Fruit fly (Drosophila melanogaster) whole organism, embryonic: Measurements from ENCODE around the gene MED4.

Source experiments
- Antp ChIP-seq: fragments of 200-800 bp; sonication (Bioruptor generic); optimal IDR thresholded peaks from 3 replicates; lab custom pipeline; 2016; ENCODE audit warnings: missing biosample characterization, missing genetic modification characterization
- Bteb2 ChIP-seq: fragments of 200-800 bp; sonication (Bioruptor generic); optimal IDR thresholded peaks from 2 replicates; lab custom pipeline; 2016; ENCODE audit warnings: missing biosample characterization, missing genetic modification characterization
- CG10267 ChIP-seq: fragments of 200-800 bp; sonication (Bioruptor generic); optimal IDR thresholded peaks from 2 replicates; lab custom pipeline; 2018; ENCODE audit warnings: missing biosample characterization, mild to moderate bottlenecking, missing genetic modification characterization, moderate library complexity
- CG10959 ChIP-seq: fragments of 200-800 bp; sonication (Bioruptor generic); IDR thresholded peaks from 2 replicates; pipeline ENCODE4 v1.3.6; 2022; ENCODE audit warnings: missing biosample characterization, missing genetic modification characterization
- CG10979 ChIP-seq: fragments of 200-800 bp; sonication (Bioruptor generic); optimal IDR thresholded peaks from 2 replicates; lab custom pipeline; 2018; ENCODE audit warnings: missing biosample characterization, mild to moderate bottlenecking, missing genetic modification characterization, moderate library complexity
- CG12155 ChIP-seq: fragments of 200-800 bp; sonication (Bioruptor generic); optimal IDR thresholded peaks from 3 replicates; lab custom pipeline; 2016; ENCODE audit warnings: missing biosample characterization, missing genetic modification characterization
- CG13424 ChIP-seq: fragments of 200-800 bp; sonication (Bioruptor generic); optimal IDR thresholded peaks from 2 replicates; lab custom pipeline; 2019; ENCODE audit warnings: missing biosample characterization, mild to moderate bottlenecking, missing genetic modification characterization, moderate library complexity
- CG13624 ChIP-seq: fragments of 200-800 bp; sonication (Bioruptor generic); optimal IDR thresholded peaks from 2 replicates; lab custom pipeline; 2016; ENCODE audit warnings: missing biosample characterization, missing genetic modification characterization
- CG13894 ChIP-seq: fragments of 200-800 bp; sonication (Bioruptor generic); optimal IDR thresholded peaks from 3 replicates; lab custom pipeline; 2018; ENCODE audit warnings: missing biosample characterization, mild to moderate bottlenecking, missing genetic modification characterization, moderate library complexity
- CG14860 ChIP-seq: fragments of 200-800 bp; sonication (Bioruptor generic); IDR thresholded peaks from 3 replicates; pipeline ENCODE4 v1.3.6; 2022; ENCODE audit warnings: missing biosample characterization, missing genetic modification characterization; ENCODE audit not compliant: partially characterized antibody
- CG14965 ChIP-seq: fragments of 200-800 bp; sonication (Bioruptor generic); optimal IDR thresholded peaks from 2 replicates; lab custom pipeline; 2016; ENCODE audit warnings: missing biosample characterization, missing genetic modification characterization, borderline replicate concordance
- CG16815 ChIP-seq: fragments of 200-800 bp; sonication (Bioruptor generic); optimal IDR thresholded peaks from 3 replicates; lab custom pipeline; 2017; ENCODE audit warnings: missing biosample characterization, mild to moderate bottlenecking, missing genetic modification characterization
- CG18764 ChIP-seq: fragments of 200-800 bp; sonication (Bioruptor generic); optimal IDR thresholded peaks from 3 replicates; lab custom pipeline; 2016; ENCODE audit warnings: missing biosample characterization, missing genetic modification characterization
- CG31441 ChIP-seq: fragments of 200-800 bp; sonication (Bioruptor generic); IDR thresholded peaks from 2 replicates; pipeline ENCODE4 v1.3.6; 2022; ENCODE audit warnings: missing biosample characterization, missing genetic modification characterization
- CG33557 ChIP-seq: fragments of 200-800 bp; sonication (Bioruptor generic); optimal IDR thresholded peaks from 2 replicates; lab custom pipeline; 2019; ENCODE audit warnings: missing biosample characterization, mild to moderate bottlenecking, missing genetic modification characterization, moderate library complexity
- CG34376 ChIP-seq: fragments of 200-800 bp; sonication (Bioruptor generic); optimal IDR thresholded peaks from 2 replicates; lab custom pipeline; 2018; ENCODE audit warnings: missing biosample characterization, mild to moderate bottlenecking, missing genetic modification characterization
- CG34422 ChIP-seq: fragments of 200-800 bp; sonication (Bioruptor generic); IDR thresholded peaks from 3 replicates; pipeline ENCODE4 v1.3.6; 2022; ENCODE audit warnings: missing biosample characterization, missing genetic modification characterization
- CG5245 ChIP-seq: fragments of 200-800 bp; sonication (Bioruptor generic); optimal IDR thresholded peaks from 3 replicates; lab custom pipeline; 2016; ENCODE audit warnings: missing biosample characterization, missing genetic modification characterization
- CG8765 ChIP-seq: fragments of 200-800 bp; sonication (Bioruptor generic); IDR thresholded peaks from 2 replicates; pipeline ENCODE4 v1.3.6; 2022; ENCODE audit warnings: missing biosample characterization, missing genetic modification characterization
- CG9609 ChIP-seq: fragments of 200-800 bp; sonication (Bioruptor generic); optimal IDR thresholded peaks from 3 replicates; lab custom pipeline; 2016; ENCODE audit warnings: missing biosample characterization, missing genetic modification characterization
- CrebB ChIP-seq: fragments of 200-800 bp; sonication (Bioruptor generic); optimal IDR thresholded peaks from 3 replicates; lab custom pipeline; 2018; ENCODE audit warnings: missing biosample characterization, mild to moderate bottlenecking, missing genetic modification characterization
- Deaf1 ChIP-seq: fragments of 200-800 bp; optimal IDR thresholded peaks from 3 replicates; lab custom pipeline; 2019; ENCODE audit warnings: missing biosample characterization, mild to moderate bottlenecking, missing genetic modification characterization, moderate library complexity
- Doc2 ChIP-seq: fragments of 200-800 bp; sonication (Bioruptor generic); IDR thresholded peaks from 2 replicates; pipeline ENCODE4 v1.3.6; 2022; ENCODE audit warnings: missing biosample characterization, missing genetic modification characterization
- Drgx ChIP-seq: fragments of 200-800 bp; sonication (Bioruptor generic); IDR thresholded peaks from 2 replicates; pipeline ENCODE4 v1.3.6; 2022; ENCODE audit warnings: missing biosample characterization, missing genetic modification characterization
- Ets65A ChIP-seq: fragments of 200-800 bp; sonication (Bioruptor generic); peaks from one replicate; lab custom pipeline; 2016; ENCODE audit warnings: missing biosample characterization, missing genetic modification characterization
- HLH3B ChIP-seq: fragments of 200-800 bp; sonication (Bioruptor generic); IDR thresholded peaks from 2 replicates; pipeline ENCODE4 v1.3.6; 2022; ENCODE audit warnings: missing biosample characterization, missing genetic modification characterization
- Hmx ChIP-seq: fragments of 200-800 bp; sonication (Bioruptor generic); optimal IDR thresholded peaks from 2 replicates; lab custom pipeline; 2016; ENCODE audit warnings: missing biosample characterization, missing genetic modification characterization
- Med ChIP-seq: fragments of 200-800 bp; sonication (Bioruptor generic); peaks from one replicate; lab custom pipeline; 2016; ENCODE audit warnings: missing biosample characterization, missing genetic modification characterization, mild to moderate bottlenecking, inconsistent platforms, moderate library complexity
- Neu2 ChIP-seq: fragments of 200-800 bp; sonication (Bioruptor generic); optimal IDR thresholded peaks from 3 replicates; lab custom pipeline; 2016; ENCODE audit warnings: missing biosample characterization, missing genetic modification characterization, borderline replicate concordance
- Pdp1 ChIP-seq, 2 experiments: fragments of 200-800 bp; sonication (Bioruptor generic); optimal IDR thresholded peaks; 3 replicates each; lab custom pipeline; 2016; ENCODE audit warnings: missing biosample characterization in 2 of 2, missing genetic modification characterization in 2 of 2, mild to moderate bottlenecking in 1 of 2, moderate library complexity in 1 of 2
- Stat92E ChIP-seq, 3 experiments: fragments of >200 bp in 2 of 3; fragments of 200-800 bp in 1 of 3; sonication (Bioruptor generic) in 1 of 3; optimal IDR thresholded peaks; 2 replicates each; lab custom pipeline; 2017 to 2019; ENCODE audit warnings: missing biosample characterization in 3 of 3, missing genetic modification characterization in 3 of 3, mild to moderate bottlenecking in 1 of 3, moderate library complexity in 1 of 3
- chn ChIP-seq: fragments of 200-800 bp; sonication (Bioruptor generic); optimal IDR thresholded peaks from 2 replicates; lab custom pipeline; 2016; ENCODE audit warnings: missing biosample characterization, missing genetic modification characterization
- crc ChIP-seq: fragments of 200-800 bp; sonication (Bioruptor generic); optimal IDR thresholded peaks from 2 replicates; lab custom pipeline; 2016; ENCODE audit warnings: missing biosample characterization, missing genetic modification characterization
- gt ChIP-seq: fragments of 200-800 bp; sonication (Bioruptor generic); IDR thresholded peaks from 2 replicates; pipeline ENCODE4 v1.3.6; 2022; ENCODE audit warnings: missing biosample characterization, missing genetic modification characterization
- h ChIP-seq: fragments of >200 bp; optimal IDR thresholded peaks from 2 replicates; lab custom pipeline; 2017
- hkb ChIP-seq, 2 experiments: fragments of 200-800 bp in 1 of 2; fragments of >200 bp in 1 of 2; sonication (Bioruptor generic) in 1 of 2; IDR thresholded peaks in 1 of 2; optimal IDR thresholded peaks in 1 of 2; 2 replicates each; pipeline versions ENCODE4 v1.3.6 to Lab custom; 2017 to 2022; ENCODE audit warnings: missing biosample characterization in 1 of 2, missing genetic modification characterization in 1 of 2
- ken ChIP-seq: fragments of 200-800 bp; sonication (Bioruptor generic); IDR thresholded peaks from 3 replicates; pipeline ENCODE4 v1.3.6; 2022; ENCODE audit warnings: missing biosample characterization, missing genetic modification characterization
- mam ChIP-seq: fragments of 200-800 bp; sonication (Bioruptor generic); optimal IDR thresholded peaks from 3 replicates; lab custom pipeline; 2016; ENCODE audit warnings: missing biosample characterization, missing genetic modification characterization
- onecut ChIP-seq: fragments of 200-800 bp; sonication (Bioruptor generic); IDR thresholded peaks from 2 replicates; pipeline ENCODE4 v1.3.6; 2022; ENCODE audit warnings: missing biosample characterization, missing genetic modification characterization
- pfk ChIP-seq: fragments of 200-800 bp; sonication (Bioruptor generic); optimal IDR thresholded peaks from 2 replicates; lab custom pipeline; 2018; ENCODE audit warnings: missing biosample characterization, mild to moderate bottlenecking, missing genetic modification characterization, moderate library complexity
- pum ChIP-seq: fragments of 200-800 bp; sonication (Bioruptor generic); optimal IDR thresholded peaks from 2 replicates; lab custom pipeline; 2016; ENCODE audit warnings: missing biosample characterization, missing genetic modification characterization
- repo ChIP-seq: fragments of 200-800 bp; sonication (Bioruptor generic); optimal IDR thresholded peaks from 2 replicates; lab custom pipeline; 2016; ENCODE audit warnings: missing biosample characterization, missing genetic modification characterization
- row ChIP-seq: fragments of 200-800 bp; sonication (Bioruptor generic); IDR thresholded peaks from 3 replicates; pipeline ENCODE4 v1.3.6; 2022; ENCODE audit warnings: missing biosample characterization, missing genetic modification characterization
- sens-2 ChIP-seq: fragments of 200-800 bp; sonication (Bioruptor generic); IDR thresholded peaks from 2 replicates; pipeline ENCODE4 v1.3.6; 2022; ENCODE audit warnings: missing biosample characterization, missing genetic modification characterization
- seq ChIP-seq: fragments of 200-800 bp; sonication (Bioruptor generic); IDR thresholded peaks from 2 replicates; pipeline ENCODE4 v1.3.6; 2022; ENCODE audit warnings: missing biosample characterization, missing genetic modification characterization
- sug ChIP-seq: fragments of 200-800 bp; optimal IDR thresholded peaks from 2 replicates; lab custom pipeline; 2019; ENCODE audit warnings: missing biosample characterization, mild to moderate bottlenecking, missing genetic modification characterization, moderate library complexity
- tap ChIP-seq: fragments of 200-800 bp; optimal IDR thresholded peaks from 3 replicates; lab custom pipeline; 2019; ENCODE audit warnings: missing biosample characterization, mild to moderate bottlenecking, missing genetic modification characterization, moderate library complexity
- tin ChIP-seq: fragments of 200-800 bp; sonication (Bioruptor generic); optimal IDR thresholded peaks from 3 replicates; lab custom pipeline; 2016; ENCODE audit warnings: missing biosample characterization, missing genetic modification characterization
- tio ChIP-seq: fragments of 200-800 bp; sonication (Bioruptor generic); optimal IDR thresholded peaks from 2 replicates; lab custom pipeline; 2017; ENCODE audit warnings: missing biosample characterization, missing genetic modification characterization, inconsistent platforms
- tx ChIP-seq: fragments of 200-800 bp; sonication (Bioruptor generic); optimal IDR thresholded peaks from 2 replicates; lab custom pipeline; 2016; ENCODE audit warnings: missing biosample characterization, missing genetic modification characterization
- wor ChIP-seq: fragments of 200-800 bp; sonication (Bioruptor generic); IDR thresholded peaks from 2 replicates; pipeline ENCODE4 v1.3.6; 2022; ENCODE audit warnings: missing biosample characterization, missing genetic modification characterization

Gene MED4

dm6 chr3L:7250469-7250868 is at the start of gene MED4 (continued):
- TF ChIP-seq sug (peak; percentile 51), CG10959 (GFP tag; lab: Robert Waterston, UW) (no peak), tap (tag; lab: Kevin White, UChicago) (peak; percentile 52), CG12155 (GFP tag; lab: Kevin White, UChicago) (peak; percentile 82), Ets65A (peak; percentile 98), CG13424 (peak; percentile 74), tx (GFP tag; lab: Kevin White, UChicago) (peak; percentile 82), repo (peak; percentile 83), HLH3B (GFP tag; lab: Robert Waterston, UW) (peak; percentile 65), pfk (no peak), CG13894 (tag; lab: Kevin White, UChicago) (peak; percentile 72), CG33557 (peak; percentile 37), sens-2 (0 out of 2 replicates have a peak, but pooled peaks have one; percentile 49), CG14965 (GFP tag; lab: Kevin White, UChicago) (no peak), Drgx (GFP tag; lab: Robert Waterston, UW) (peak; percentile 83), Deaf1 (peak; percentile 37), CG10267 (peak; percentile 66), CG8765 (no peak), Pdp1 (GFP tag; optimal IDR thresholded peaks at IDR 0.05; lab: Kevin White, UChicago) (peak; percentile 78 to 85), h (lab: Kevin White, UChicago) (no peak), CG34422 (GFP tag; lab: Robert Waterston, UW) (peak; percentile 92), CG31441 (GFP tag; lab: Robert Waterston, UW) (peak; percentile 60), Doc2 (GFP tag; lab: Robert Waterston, UW) (no peak), CG14860 (GFP tag; lab: Robert Waterston, UW) (no peak), row (GFP tag; lab: Robert Waterston, UW) (peak; percentile 83), seq (peak; percentile 14; the same call in 1 of the 2 replicates), CG5245 (peak; percentile 75), chn (peak; percentile 80), CG34376 (GFP tag; lab: Kevin White, UChicago) (no peak), Hmx (GFP tag; lab: Kevin White, UChicago) (peak; percentile 14), CG18764 (GFP tag; lab: Kevin White, UChicago) (peak; percentile 69), CG13624 (GFP tag; lab: Kevin White, UChicago) (peak; percentile 86), CG10979 (tag; lab: Kevin White, UChicago) (peak; percentile 69), tio (GFP tag; lab: Kevin White, UChicago) (no peak), Stat92E (GFP tag; optimal IDR thresholded peaks at IDR 0.05; lab: Kevin White, UChicago) (peak in 1 of 3 experiments; percentile 58), pum (peak; percentile 83), hkb (optimal IDR thresholded peaks at IDR 0.05; lab: Kevin White, UChicago) (no peak), hkb (GFP tag; IDR thresholded peaks at IDR 0.05; lab: Robert Waterston, UW) (peak; percentile 83), CG16815 (peak; percentile 50), crc (GFP tag; lab: Kevin White, UChicago) (peak; percentile 59), tin (peak; percentile 84), Bteb2 (GFP tag; lab: Kevin White, UChicago) (peak; percentile 84), onecut (peak; percentile 52), CG9609 (GFP tag; lab: Kevin White, UChicago) (peak; percentile 87), wor (GFP tag; lab: Robert Waterston, UW) (no peak), mam (GFP tag; lab: Kevin White, UChicago) (peak; percentile 91), CrebB (tag; lab: Kevin White, UChicago) (peak; percentile 79), Neu2 (GFP tag; lab: Kevin White, UChicago) (peak; percentile 47), Med (peak; percentile 97), ken (GFP tag; lab: Robert Waterston, UW) (peak; percentile 75), gt (GFP tag; lab: Robert Waterston, UW) (peak; percentile 13; the same call in 1 of the 2 replicates), Antp (GFP tag; lab: Kevin White, UChicago) (peak; percentile 91)
